Worm (Caenorhabditis elegans) whole organism, L2 larva: ENCODE measurements around the gene pdfr-1.

Experiments used
- C34F6.9 ChIP-seq: fragments of 150-350 bp; optimal IDR thresholded peaks from 2 replicates; lab custom pipeline; 2014; ENCODE audit warnings: missing biosample characterization, missing genetic modification characterization
- F13H6.1 ChIP-seq: sonication (generic microtip); optimal IDR thresholded peaks from 2 replicates; lab custom pipeline; 2016; ENCODE audit warnings: missing genetic modification characterization, missing compliant biosample characterization
- R02D3.7 ChIP-seq: fragments of 150-350 bp; optimal IDR thresholded peaks from 2 replicates; lab custom pipeline; 2014; ENCODE audit warnings: missing biosample characterization, missing genetic modification characterization
- Y55F3AM.14 ChIP-seq: fragments of 200-800 bp; sonication (Bioruptor generic); optimal IDR thresholded peaks from 2 replicates; lab custom pipeline; 2018; ENCODE audit warnings: mild to moderate bottlenecking, missing genetic modification characterization, missing compliant biosample characterization
- ZK546.5 ChIP-seq: sonication (generic microtip); optimal IDR thresholded peaks from 2 replicates; lab custom pipeline; 2017; ENCODE audit warnings: missing biosample characterization, missing genetic modification characterization
- alr-1 ChIP-seq: fragments of 150-350 bp; optimal IDR thresholded peaks from 2 replicates; lab custom pipeline; 2014; ENCODE audit warnings: missing biosample characterization, missing genetic modification characterization
- aly-2 ChIP-seq: fragments of 150-350 bp; optimal IDR thresholded peaks from 2 replicates; lab custom pipeline; 2014; ENCODE audit warnings: missing biosample characterization, missing genetic modification characterization
- ama-1 ChIP-seq: fragments of 150-350 bp; optimal IDR thresholded peaks from 2 replicates; lab custom pipeline; 2018; ENCODE audit warnings: inconsistent platforms
- blmp-1 ChIP-seq: sonication (generic microtip); optimal IDR thresholded peaks from 2 replicates; lab custom pipeline; 2017; ENCODE audit warnings: missing genetic modification characterization, mild to moderate bottlenecking, missing compliant biosample characterization, antibody characterized with exemption, moderate library complexity; ENCODE audit not compliant: insufficient read depth
- ceh-16 ChIP-seq: fragments of 150-350 bp; optimal IDR thresholded peaks from 2 replicates; lab custom pipeline; 2014; ENCODE audit warnings: missing biosample characterization, missing genetic modification characterization
- ceh-82 ChIP-seq: fragments of 150-350 bp; optimal IDR thresholded peaks from 2 replicates; lab custom pipeline; 2014; ENCODE audit warnings: missing biosample characterization, missing genetic modification characterization
- crh-2 ChIP-seq: sonication (generic microtip); optimal IDR thresholded peaks from 2 replicates; lab custom pipeline; 2017; ENCODE audit warnings: missing biosample characterization, missing genetic modification characterization
- dmd-4 ChIP-seq: sonication (generic microtip); optimal IDR thresholded peaks from 2 replicates; lab custom pipeline; 2017; ENCODE audit warnings: missing biosample characterization, missing genetic modification characterization
- egl-27 ChIP-seq: sonication (generic microtip); optimal IDR thresholded peaks from 3 replicates; lab custom pipeline; 2017; ENCODE audit warnings: missing biosample characterization, missing genetic modification reagents, missing genetic modification characterization
- elt-1 ChIP-seq: fragments of 150-350 bp; optimal IDR thresholded peaks from 2 replicates; lab custom pipeline; 2014; ENCODE audit warnings: missing biosample characterization, missing genetic modification characterization
- fos-1 ChIP-seq: fragments of 150-350 bp; optimal IDR thresholded peaks from 2 replicates; lab custom pipeline; 2014; ENCODE audit warnings: missing biosample characterization, missing genetic modification characterization
- gmeb-1 ChIP-seq: fragments of 150-350 bp; optimal IDR thresholded peaks from 2 replicates; lab custom pipeline; 2014; ENCODE audit warnings: missing biosample characterization, missing genetic modification characterization
- lin-11 ChIP-seq: fragments of 150-350 bp; sonication (generic microtip); optimal IDR thresholded peaks from 2 replicates; lab custom pipeline; 2014; ENCODE audit warnings: missing biosample characterization, missing genetic modification characterization, inconsistent platforms, mixed read lengths
- lin-13 ChIP-seq: fragments of 150-350 bp; optimal IDR thresholded peaks from 2 replicates; lab custom pipeline; 2014; ENCODE audit warnings: missing biosample characterization, missing genetic modification reagents, missing genetic modification characterization
- lin-39 ChIP-seq: fragments of 150-350 bp; optimal IDR thresholded peaks from 2 replicates; lab custom pipeline; 2014; ENCODE audit warnings: missing biosample characterization, missing genetic modification reagents, missing genetic modification characterization
- lsy-2 ChIP-seq, 2 experiments: fragments of 150-350 bp in 1 of 2; sonication (generic microtip) in 1 of 2; optimal IDR thresholded peaks; 2 replicates each; lab custom pipeline; 2014 to 2017; ENCODE audit warnings: missing biosample characterization in 2 of 2, missing genetic modification characterization in 2 of 2
- mab-5 ChIP-seq: fragments of 150-350 bp; optimal IDR thresholded peaks from 2 replicates; lab custom pipeline; 2014; ENCODE audit warnings: missing biosample characterization, missing genetic modification characterization
- mbf-1 ChIP-seq: sonication (generic microtip); optimal IDR thresholded peaks from 2 replicates; lab custom pipeline; 2017; ENCODE audit warnings: missing biosample characterization, missing genetic modification characterization
- mdl-1 ChIP-seq, 2 experiments: fragments of 150-350 bp in 1 of 2; sonication (generic microtip) in 1 of 2; optimal IDR thresholded peaks; 2 replicates each; lab custom pipeline; 2017; ENCODE audit warnings: missing biosample characterization in 2 of 2, missing genetic modification characterization in 2 of 2
- nhr-10 ChIP-seq: sonication (generic microtip); optimal IDR thresholded peaks from 2 replicates; lab custom pipeline; 2017; ENCODE audit warnings: missing biosample characterization, missing genetic modification characterization
- nhr-12 ChIP-seq: fragments of 150-350 bp; optimal IDR thresholded peaks from 2 replicates; lab custom pipeline; 2014; ENCODE audit warnings: missing biosample characterization, missing genetic modification characterization
- nhr-129 ChIP-seq: fragments of 150-350 bp; optimal IDR thresholded peaks from 2 replicates; lab custom pipeline; 2014; ENCODE audit warnings: missing biosample characterization, missing genetic modification characterization
- nhr-21 ChIP-seq: fragments of 150-350 bp; optimal IDR thresholded peaks from 2 replicates; lab custom pipeline; 2014; ENCODE audit warnings: missing biosample characterization, missing genetic modification characterization
- nhr-23 ChIP-seq: fragments of 150-350 bp; optimal IDR thresholded peaks from 2 replicates; lab custom pipeline; 2014; ENCODE audit warnings: missing biosample characterization, missing genetic modification reagents, missing genetic modification characterization
- nhr-237 ChIP-seq: fragments of 150-350 bp; optimal IDR thresholded peaks from 2 replicates; lab custom pipeline; 2014; ENCODE audit warnings: missing biosample characterization, missing genetic modification characterization
- nhr-25 ChIP-seq: fragments of 150-350 bp; sonication (generic microtip); optimal IDR thresholded peaks from 3 replicates; lab custom pipeline; 2014; ENCODE audit warnings: missing biosample characterization, missing genetic modification characterization
- nhr-6 ChIP-seq: fragments of 150-350 bp; optimal IDR thresholded peaks from 2 replicates; lab custom pipeline; 2014; ENCODE audit warnings: missing biosample characterization, missing genetic modification characterization
- nhr-77 ChIP-seq: fragments of 150-350 bp; optimal IDR thresholded peaks from 2 replicates; lab custom pipeline; 2014; ENCODE audit warnings: missing biosample characterization, missing genetic modification characterization
- peb-1 ChIP-seq: fragments of 150-350 bp; optimal IDR thresholded peaks from 2 replicates; lab custom pipeline; 2014; ENCODE audit warnings: missing biosample characterization, missing genetic modification characterization
- sem-4 ChIP-seq: fragments of 150-350 bp; optimal IDR thresholded peaks from 2 replicates; lab custom pipeline; 2014; ENCODE audit warnings: missing biosample characterization, missing genetic modification reagents, missing genetic modification characterization
- skn-1 ChIP-seq: sonication (generic microtip); optimal IDR thresholded peaks from 2 replicates; lab custom pipeline; 2017; ENCODE audit warnings: missing biosample characterization, missing genetic modification characterization
- sma-9 ChIP-seq, 2 experiments: fragments of 150-350 bp in 1 of 2; sonication (generic microtip) in 1 of 2; optimal IDR thresholded peaks; 2 replicates each; lab custom pipeline; 2014 to 2016; ENCODE audit warnings: missing genetic modification characterization in 2 of 2, mild to moderate bottlenecking in 1 of 2, missing biosample characterization in 1 of 2, missing compliant biosample characterization in 1 of 2, missing genetic modification reagents in 1 of 2, moderate library complexity in 1 of 2
- snpc-4 ChIP-seq: fragments of 150-350 bp; optimal IDR thresholded peaks from 2 replicates; lab custom pipeline; 2014; ENCODE audit warnings: missing biosample characterization, missing genetic modification characterization
- unc-39 ChIP-seq: fragments of 150-350 bp; optimal IDR thresholded peaks from 2 replicates; lab custom pipeline; 2014; ENCODE audit warnings: missing biosample characterization, missing genetic modification characterization
- unc-55 ChIP-seq: fragments of 150-350 bp; sonication (generic microtip); optimal IDR thresholded peaks from 3 replicates; lab custom pipeline; 2014; ENCODE audit warnings: missing biosample characterization, missing genetic modification reagents, missing genetic modification characterization
- unc-62 ChIP-seq: fragments of 150-350 bp; optimal IDR thresholded peaks from 2 replicates; lab custom pipeline; 2014; ENCODE audit warnings: missing biosample characterization, missing genetic modification reagents, missing genetic modification characterization
- zag-1 ChIP-seq: fragments of 150-350 bp; optimal IDR thresholded peaks from 2 replicates; lab custom pipeline; 2014; ENCODE audit warnings: missing biosample characterization, missing genetic modification characterization
- ztf-1 ChIP-seq: fragments of 200-800 bp; sonication (Bioruptor generic); conservative IDR thresholded peaks from 2 replicates; pipeline ENCODE4 v1.3.6; 2022; ENCODE audit warnings: missing genetic modification characterization, missing compliant biosample characterization
- ztf-11 ChIP-seq: sonication (generic microtip); optimal IDR thresholded peaks from 2 replicates; lab custom pipeline; 2017; ENCODE audit warnings: missing biosample characterization, missing genetic modification characterization
- ztf-4 ChIP-seq: fragments of 150-350 bp; optimal IDR thresholded peaks from 2 replicates; lab custom pipeline; 2014; ENCODE audit warnings: missing biosample characterization, missing genetic modification characterization

The pdfr-1 gene

ce11 chrIII:6625317-6625716 is 26.6 kb downstream of the pdfr-1 start (continued):
- TF ChIP-seq nhr-21 (no peak), ztf-4 (tag; lab: Kevin White, UChicago) (no peak), unc-39 (tag; lab: Kevin White, UChicago) (no peak), egl-27 (no peak), nhr-6 (tag; lab: Kevin White, UChicago) (no peak), skn-1 (tag; lab: Kevin White, UChicago) (no peak), zag-1 (tag; lab: Kevin White, UChicago) (no peak), lin-13 (GFP tag; lab: Kevin White, UChicago) (peak; percentile 6), crh-2 (tag; lab: Kevin White, UChicago) (peak; percentile 99), nhr-23 (tag; lab: Kevin White, UChicago) (no peak), nhr-25 (peak; percentile 10), nhr-10 (tag; lab: Kevin White, UChicago) (no peak), nhr-77 (tag; lab: Kevin White, UChicago) (no peak), mab-5 (tag; lab: Kevin White, UChicago) (no peak), unc-62 (GFP tag; lab: Kevin White, UChicago) (no peak), fos-1 (tag; lab: Kevin White, UChicago) (peak; percentile 13), mbf-1 (tag; lab: Kevin White, UChicago) (no peak), gmeb-1 (tag; lab: Kevin White, UChicago) (no peak)

ce11 chrIII:6624872-6625271 is 27.0 kb downstream of the pdfr-1 start, which contains the start of gene copd-1:
TSS of gene copd-1 (minus strand) at chrIII:6624972.
- TF ChIP-seq alr-1 (tag; lab: Kevin White, UChicago) (no peak), zag-1 (tag; lab: Kevin White, UChicago) (no peak), aly-2 (tag; lab: Kevin White, UChicago) (no peak), nhr-25 (no peak), snpc-4 (tag; lab: Kevin White, UChicago) (no peak), mab-5 (tag; lab: Kevin White, UChicago) (no peak), fos-1 (tag; lab: Kevin White, UChicago) (no peak), ztf-1 (GFP tag; lab: Robert Waterston, UW) (no peak), skn-1 (tag; lab: Kevin White, UChicago) (no peak), F13H6.1 (tag; lab: Kevin White, UChicago) (no peak), R02D3.7 (tag; lab: Kevin White, UChicago) (no peak), ceh-16 (no peak), ama-1 (lab: Kevin White, UChicago) (no peak), nhr-77 (tag; lab: Kevin White, UChicago) (no peak), nhr-12 (no peak)

ce11 chrIII:6619952-6620351 is 31.9 kb downstream of the pdfr-1 start, which contains the start of gene C13B9.2:
TSS of gene C13B9.2 (plus strand) at chrIII:6620252.
- no peak for TF ChIP-seq nhr-237 (tag; lab: Kevin White, UChicago)
- no peak for TF ChIP-seq alr-1 (tag; lab: Kevin White, UChicago)
- no peak for TF ChIP-seq C34F6.9
- TF ChIP-seq ztf-4 (tag; lab: Kevin White, UChicago) = no peak
- TF ChIP-seq lin-39 = no peak
- TF ChIP-seq ztf-11 (tag; lab: Kevin White, UChicago) = no peak
- no peak for TF ChIP-seq sma-9 (GFP tag; optimal IDR thresholded peaks at IDR 0.05; lab: Kevin White, UChicago)
- no peak for TF ChIP-seq sma-9 (tag; optimal IDR thresholded peaks at IDR 0.05; lab: Kevin White, UChicago)
- no peak for TF ChIP-seq unc-55
- TF ChIP-seq nhr-6 (tag; lab: Kevin White, UChicago) = no peak
- no peak for TF ChIP-seq aly-2 (tag; lab: Kevin White, UChicago)
- no peak for TF ChIP-seq Y55F3AM.14 (GFP tag; lab: Kevin White, UChicago)
- no peak for TF ChIP-seq egl-27
- no peak for TF ChIP-seq zag-1 (tag; lab: Kevin White, UChicago)

- no peak for TF ChIP-seq sem-4 (tag; lab: Kevin White, UChicago)
- no peak for TF ChIP-seq F13H6.1 (tag; lab: Kevin White, UChicago)
- no peak for TF ChIP-seq lin-11
- no peak for TF ChIP-seq zag-1 (tag; lab: Kevin White, UChicago)
- TF ChIP-seq ZK546.5 (tag; lab: Kevin White, UChicago) = no peak
- TF ChIP-seq sma-9 (GFP tag; optimal IDR thresholded peaks at IDR 0.05; lab: Kevin White, UChicago) = peak; percentile 28
- no peak for TF ChIP-seq sma-9 (tag; optimal IDR thresholded peaks at IDR 0.05; lab: Kevin White, UChicago)
- TF ChIP-seq ceh-82 (tag; lab: Kevin White, UChicago) = no peak
- peak; percentile 7 for TF ChIP-seq nhr-21
- TF ChIP-seq gmeb-1 (tag; lab: Kevin White, UChicago) = peak; percentile 96
- TF ChIP-seq peb-1 (tag; lab: Kevin White, UChicago) = no peak
- TF ChIP-seq dmd-4 (tag; lab: Kevin White, UChicago) = no peak
- no peak for TF ChIP-seq mdl-1 (tag; optimal IDR thresholded peaks at IDR 0.05; lab: Kevin White, UChicago)
- TF ChIP-seq snpc-4 (tag; lab: Kevin White, UChicago) = no peak
- TF ChIP-seq Y55F3AM.14 (GFP tag; lab: Kevin White, UChicago) = no peak
- TF ChIP-seq elt-1 (tag; lab: Kevin White, UChicago) = no peak
- TF ChIP-seq egl-27 = no peak
- TF ChIP-seq nhr-25 = no peak
- TF ChIP-seq C34F6.9 = peak; percentile 68
- TF ChIP-seq skn-1 (tag; lab: Kevin White, UChicago) = no peak
- peak; percentile 26 for TF ChIP-seq nhr-129
- TF ChIP-seq blmp-1 = no peak
- no peak for TF ChIP-seq ztf-1 (GFP tag; lab: Robert Waterston, UW)
- TF ChIP-seq nhr-6 (tag; lab: Kevin White, UChicago) = no peak
- TF ChIP-seq ceh-16 = no peak
- TF ChIP-seq lin-39 = no peak
- TF ChIP-seq unc-55 = peak; percentile 81
- TF ChIP-seq lsy-2 (tag; optimal IDR thresholded peaks at IDR 0.05; lab: Kevin White, UChicago) = peak; percentile 23 to 77
These were observed 36.8 kb downstream of the pdfr-1 start, which contains the start of gene cmtr-2 for ce11 chrIII:6615064-6615463. TSS of gene cmtr-2 (plus strand) at chrIII:6615414.
